Worm (Caenorhabditis elegans) whole organism, midembryonic: Measurements from ENCODE around the gene nlp-76.
A peak's percentile ranks its signal among the peaks of the same experiment; 100 is the strongest.

Source experiments
- T22C8.4 ChIP-seq: fragments of 200-800 bp; sonication (Bioruptor generic); IDR thresholded peaks from 2 replicates; pipeline ENCODE4 v1.3.6; 2022; ENCODE audit warnings: missing genetic modification characterization, missing compliant biosample characterization
- cog-1 ChIP-seq: sonication (generic microtip); optimal IDR thresholded peaks from 2 replicates; lab custom pipeline; 2016; ENCODE audit warnings: missing genetic modification characterization, missing compliant biosample characterization
- flt-1 ChIP-seq: fragments of 200-800 bp; sonication (Bioruptor generic); IDR thresholded peaks from 2 replicates; pipeline ENCODE4 v1.3.6; 2022; ENCODE audit warnings: missing genetic modification characterization, missing compliant biosample characterization
- klf-2 ChIP-seq: fragments of 200-800 bp; sonication (Bioruptor generic); conservative IDR thresholded peaks from 2 replicates; pipeline ENCODE4 v1.3.6; 2022; ENCODE audit warnings: missing genetic modification reagents, missing genetic modification characterization, missing compliant biosample characterization
- med-1 ChIP-seq: sonication (generic microtip); optimal IDR thresholded peaks from 2 replicates; lab custom pipeline; 2017; ENCODE audit warnings: missing genetic modification characterization, mild to moderate bottlenecking, missing compliant biosample characterization, antibody characterized with exemption, missing genetic modification reagents; ENCODE audit not compliant: insufficient read depth
- ref-1 ChIP-seq: fragments of 200-800 bp; sonication (Bioruptor generic); conservative IDR thresholded peaks from 2 replicates; pipeline ENCODE4 v1.3.6; 2022; ENCODE audit warnings: missing genetic modification reagents, missing genetic modification characterization, missing compliant biosample characterization
- tab-1 ChIP-seq: fragments of 200-800 bp; sonication (Bioruptor generic); IDR thresholded peaks from 2 replicates; pipeline ENCODE4 v1.3.6; 2022; ENCODE audit warnings: missing genetic modification characterization, missing compliant biosample characterization
- ztf-23 ChIP-seq: fragments of 200-800 bp; sonication (Bioruptor generic); IDR thresholded peaks from 2 replicates; pipeline ENCODE4 v1.3.6; 2022; ENCODE audit warnings: missing genetic modification reagents, missing genetic modification characterization, missing compliant biosample characterization
- ztf-29 ChIP-seq: fragments of 200-800 bp; sonication (Bioruptor generic); IDR thresholded peaks from 2 replicates; pipeline ENCODE4 v1.3.6; 2022; ENCODE audit warnings: missing genetic modification reagents, missing genetic modification characterization, missing compliant biosample characterization

nlp-76 gene

ce11 chrX:12661091-12661526 lies 2.6 kb downstream of the nlp-76 start:
- TF ChIP-seq ztf-29: peak; percentile 63; the same call in 1 of the 2 replicates
- peak; percentile 91 for TF ChIP-seq flt-1 (GFP tag; lab: Robert Waterston, UW)
- peak; percentile 77 for TF ChIP-seq T22C8.4 (GFP tag; lab: Robert Waterston, UW)
- peak; percentile 80 for TF ChIP-seq cog-1 (tag; lab: Kevin White, UChicago)
- TF ChIP-seq tab-1 (GFP tag; lab: Robert Waterston, UW): peak; percentile 93
- peak; percentile 88 for TF ChIP-seq klf-2
- peak; percentile 72 for TF ChIP-seq ref-1 (GFP tag; lab: Robert Waterston, UW)
- peak; percentile 40 for TF ChIP-seq med-1 (GFP tag; lab: Kevin White, UChicago)
- peak; percentile 85 for TF ChIP-seq ztf-23 (GFP tag; lab: Robert Waterston, UW)

- TF ChIP-seq ztf-29 (no peak), T22C8.4 (GFP tag; lab: Robert Waterston, UW) (no peak), cog-1 (tag; lab: Kevin White, UChicago) (no peak), ref-1 (GFP tag; lab: Robert Waterston, UW) (no peak), med-1 (GFP tag; lab: Kevin White, UChicago) (no peak), tab-1 (GFP tag; lab: Robert Waterston, UW) (no peak), flt-1 (GFP tag; lab: Robert Waterston, UW) (no peak), klf-2 (no peak), ztf-23 (GFP tag; lab: Robert Waterston, UW) (no peak)
Measured at ce11 chrX:12659814-12660213, 3.9 kb downstream of the nlp-76 start, which contains the start of gene C02B4.3. TSS of gene C02B4.3 (minus strand) at chrX:12659847.

DNA sequence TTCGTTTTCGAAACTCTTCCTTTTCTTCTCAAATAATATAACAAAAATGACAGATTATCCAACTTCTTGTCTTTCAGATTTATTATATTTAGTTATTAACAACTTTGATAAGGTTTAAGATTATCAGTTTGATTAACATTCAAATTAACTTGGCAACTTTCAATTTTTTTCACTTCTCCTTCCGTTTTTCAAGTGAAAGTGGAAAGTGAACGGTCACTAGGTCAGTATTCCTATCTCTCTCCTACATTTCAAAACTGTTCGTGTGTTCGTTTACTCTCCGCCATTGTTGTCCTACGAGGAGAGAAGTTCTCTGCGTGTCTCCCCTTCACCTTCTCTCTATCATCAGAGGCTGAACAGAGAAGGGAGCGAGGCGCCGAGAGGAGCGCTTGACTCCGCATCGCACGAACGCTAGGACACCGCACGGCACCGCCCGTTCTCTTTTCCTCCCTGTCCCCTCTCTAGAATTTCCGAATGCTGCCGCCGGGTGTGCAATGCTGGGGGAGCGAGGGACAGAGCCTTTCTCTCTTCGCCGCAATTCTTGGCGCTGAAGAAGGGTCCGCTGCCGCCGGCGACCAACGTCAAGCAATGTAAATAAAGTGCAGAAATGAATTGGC lies 7.2 kb downstream of the nlp-76 start:
- no peak for TF ChIP-seq cog-1 (tag; lab: Kevin White, UChicago)
- TF ChIP-seq klf-2: 0 out of 2 replicates have a peak, but pooled peaks have one; percentile 29

DNA sequence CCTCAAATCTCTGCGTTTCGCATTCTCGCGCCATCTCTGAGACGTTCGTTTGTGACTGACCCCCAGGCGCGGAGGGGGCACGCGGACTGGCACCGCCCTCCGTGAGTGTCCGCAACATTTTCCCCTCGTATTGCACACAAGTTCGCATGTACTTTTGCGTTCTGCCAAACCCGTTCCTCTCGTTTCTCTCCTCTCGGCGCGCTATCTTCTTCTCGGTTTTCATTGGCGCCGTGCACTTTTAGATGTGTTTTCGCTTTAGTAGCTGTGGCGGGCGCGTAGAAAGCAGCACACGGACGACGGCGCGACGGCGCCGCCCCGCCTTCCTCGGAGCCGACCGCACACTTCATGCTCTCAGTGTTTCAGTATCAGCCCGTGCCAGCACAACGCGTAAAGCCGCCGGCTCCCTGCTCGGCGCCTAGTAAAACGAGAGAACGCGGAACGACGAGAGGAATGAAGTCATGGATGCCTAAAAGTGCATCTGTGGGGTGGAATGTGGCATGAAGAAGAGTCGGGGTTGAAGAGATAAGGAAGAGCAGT lies 8.3 kb downstream of the nlp-76 start:
- 0 out of 2 replicates have a peak, but pooled peaks have one; percentile 27 for TF ChIP-seq tab-1 (GFP tag; lab: Robert Waterston, UW)
- no peak for TF ChIP-seq ref-1 (GFP tag; lab: Robert Waterston, UW)

DNA sequence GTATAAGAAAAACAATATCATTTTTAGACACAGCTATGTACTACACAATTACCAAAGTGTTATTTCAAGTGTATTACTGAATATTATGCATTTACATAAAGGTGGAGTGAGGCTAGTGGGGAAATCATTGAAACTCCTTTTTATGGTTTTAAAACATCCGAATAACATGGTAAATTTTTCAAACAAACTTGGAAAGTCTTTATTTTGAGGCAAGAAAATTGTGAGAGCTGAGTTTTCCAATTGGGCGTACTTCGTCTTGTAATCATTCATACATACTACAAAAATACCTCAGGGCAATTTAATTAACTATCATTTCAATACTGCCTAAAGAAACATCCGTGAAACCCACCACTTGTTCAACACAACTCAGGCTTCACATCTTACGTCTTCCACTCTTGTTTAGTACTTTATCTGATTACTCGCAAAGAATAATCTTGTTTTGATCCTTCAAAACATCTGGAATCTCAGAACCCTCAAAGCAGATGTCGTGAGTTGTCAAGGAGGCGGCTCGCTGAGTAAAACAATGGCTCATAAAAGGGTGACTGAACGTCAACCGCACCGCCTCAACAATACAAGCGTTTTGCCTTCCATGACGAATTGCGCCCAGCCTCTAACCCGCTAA lies 17.0 kb downstream of the nlp-76 start, which contains the start of gene zmp-5:
Gene zmp-5 (plus strand): TSS at position 572 of the 622 bp plus-strand sequence.
- TF ChIP-seq ztf-29 (no peak), flt-1 (GFP tag; lab: Robert Waterston, UW) (no peak), ztf-23 (GFP tag; lab: Robert Waterston, UW) (no peak), cog-1 (tag; lab: Kevin White, UChicago) (no peak), med-1 (GFP tag; lab: Kevin White, UChicago) (no peak), T22C8.4 (GFP tag; lab: Robert Waterston, UW) (no peak), klf-2 (no peak), ref-1 (GFP tag; lab: Robert Waterston, UW) (no peak), tab-1 (GFP tag; lab: Robert Waterston, UW) (no peak)

DNA sequence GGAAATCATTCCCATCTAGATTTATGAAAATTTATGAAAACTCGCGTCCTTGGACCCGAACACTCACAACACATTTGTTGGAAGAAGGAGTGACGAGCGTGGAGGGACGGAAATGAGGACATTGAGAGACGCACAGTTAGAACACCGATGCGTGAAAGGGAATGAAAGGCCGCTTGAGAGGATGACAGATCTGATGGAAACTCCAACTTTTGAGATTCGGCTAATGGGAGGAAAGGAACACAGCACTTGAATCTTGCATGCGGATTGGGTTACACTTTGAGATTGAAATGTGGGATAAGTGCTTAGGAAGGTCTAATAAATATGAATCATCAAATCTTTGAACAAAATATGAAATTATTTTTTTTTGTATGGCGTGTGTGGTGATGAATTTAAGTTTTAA lies 17.9 kb downstream of the nlp-76 start:
- TF ChIP-seq T22C8.4 (GFP tag; lab: Robert Waterston, UW) (no peak), klf-2 (no peak), flt-1 (GFP tag; lab: Robert Waterston, UW) (no peak), cog-1 (tag; lab: Kevin White, UChicago) (no peak), ref-1 (GFP tag; lab: Robert Waterston, UW) (no peak), med-1 (GFP tag; lab: Kevin White, UChicago) (no peak), tab-1 (GFP tag; lab: Robert Waterston, UW) (no peak), ztf-29 (no peak), ztf-23 (GFP tag; lab: Robert Waterston, UW) (no peak)

DNA sequence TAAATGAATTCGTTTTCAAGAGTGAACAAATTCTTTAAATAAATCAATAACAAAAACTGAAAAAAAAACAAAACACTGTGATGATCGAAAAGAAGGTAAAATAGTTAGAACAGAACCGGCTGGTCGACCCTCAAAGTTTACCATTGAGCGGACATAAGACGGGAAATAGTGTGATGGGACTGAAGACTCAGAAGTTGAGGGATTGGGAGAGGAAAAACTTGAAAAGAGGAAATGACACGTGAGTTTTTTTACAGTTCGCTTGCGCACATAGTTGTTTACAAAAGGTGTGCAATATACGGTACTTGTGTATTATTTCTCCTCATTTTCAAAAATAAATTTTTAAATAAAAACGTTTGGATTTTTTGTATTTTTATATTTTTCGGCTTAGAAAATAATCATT lies 20.8 kb downstream of the nlp-76 start:
- no peak for TF ChIP-seq ref-1 (GFP tag; lab: Robert Waterston, UW)
- TF ChIP-seq med-1 (GFP tag; lab: Kevin White, UChicago): no peak
- no peak for TF ChIP-seq klf-2
- TF ChIP-seq T22C8.4 (GFP tag; lab: Robert Waterston, UW): no peak

- TF ChIP-seq ztf-29 (no peak), flt-1 (GFP tag; lab: Robert Waterston, UW) (no peak)
Measured at ce11 chrX:12640961-12641360, 22.7 kb downstream of the nlp-76 start.

- TF ChIP-seq cog-1 (tag; lab: Kevin White, UChicago): no peak
- no peak for TF ChIP-seq klf-2
- no peak for TF ChIP-seq tab-1 (GFP tag; lab: Robert Waterston, UW)
- no peak for TF ChIP-seq ref-1 (GFP tag; lab: Robert Waterston, UW)
- TF ChIP-seq ztf-29: no peak
- TF ChIP-seq ztf-23 (GFP tag; lab: Robert Waterston, UW): no peak
- TF ChIP-seq T22C8.4 (GFP tag; lab: Robert Waterston, UW): no peak
- no peak for TF ChIP-seq med-1 (GFP tag; lab: Kevin White, UChicago)
- no peak for TF ChIP-seq flt-1 (GFP tag; lab: Robert Waterston, UW)
Measured at ce11 chrX:12640459-12640858, 23.2 kb downstream of the nlp-76 start, which contains the start of gene R09A8.5. TSS of gene R09A8.5 (minus strand) at chrX:12640559.

- TF ChIP-seq klf-2 (no peak), cog-1 (tag; lab: Kevin White, UChicago) (no peak), tab-1 (GFP tag; lab: Robert Waterston, UW) (no peak), ztf-23 (GFP tag; lab: Robert Waterston, UW) (no peak), med-1 (GFP tag; lab: Kevin White, UChicago) (no peak)
Measured at ce11 chrX:12637978-12638377, 25.7 kb downstream of the nlp-76 start.
